ENCODE assay signal across 4 fruit fly cellular contexts in the genomic region with DNA sequence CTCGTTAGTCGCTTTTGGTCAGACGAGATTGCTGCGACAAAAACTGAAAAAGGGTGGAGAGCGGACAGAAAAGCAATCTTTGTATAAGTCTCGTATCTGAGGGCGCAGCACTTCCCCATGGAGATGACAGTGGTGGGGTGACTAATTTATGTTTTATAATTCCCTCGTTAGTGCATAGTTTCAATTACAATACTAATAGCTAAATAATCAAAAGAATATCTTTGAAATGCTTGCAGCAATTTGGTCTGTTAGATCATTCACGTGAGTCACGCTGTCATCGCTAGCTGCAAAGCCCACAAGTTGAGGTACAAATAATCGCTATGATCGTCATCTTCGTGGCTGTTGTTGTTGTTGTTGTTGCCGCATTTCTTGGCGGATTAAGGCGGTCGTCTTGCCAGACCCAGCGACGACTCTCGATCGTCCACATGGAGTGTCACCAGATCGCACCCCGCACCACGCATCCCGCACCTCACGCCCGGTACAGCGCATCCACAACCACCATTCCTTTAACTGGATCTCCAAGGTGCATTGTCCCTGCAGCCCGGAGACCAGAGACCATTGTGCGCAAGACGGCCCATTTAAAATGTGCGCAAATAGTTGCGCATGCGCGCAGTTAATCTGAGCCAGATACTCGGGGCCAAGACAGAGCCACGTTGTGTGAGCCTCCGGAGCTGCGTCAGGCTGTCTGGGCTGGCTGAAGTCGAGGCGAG.
A peak's percentile ranks its signal among the peaks of the same experiment; 100 is the strongest.
TF ChIP-seq lines count a peak whose summit lies in the region.

No protein-coding gene starts in this region.

- TF ChIP-seq CTCF in whole organism, embryonic (GFP tag; optimal IDR thresholded peaks at IDR 0.05; lab: Kevin White, UChicago): no peak

TF ChIP-seq in whole organism, embryonic, 481 proteins besides CTCF, POLR2A, EP300 and RAD21 (continues in another document):
- TF ChIP-seq CG2202 (tag; optimal IDR thresholded peaks at IDR 0.05; lab: Kevin White, UChicago): no peak
- peak; percentile 16 for TF ChIP-seq ATbp (GFP tag; optimal IDR thresholded peaks at IDR 0.05; lab: Kevin White, UChicago)
- TF ChIP-seq trh (GFP tag; optimal IDR thresholded peaks at IDR 0.05; lab: Kevin White, UChicago): no peak
- no peak for TF ChIP-seq caup (GFP tag; optimal IDR thresholded peaks at IDR 0.05; lab: Kevin White, UChicago; ENCODE audit: severe bottlenecking)
- TF ChIP-seq tgo (GFP tag; IDR thresholded peaks at IDR 0.05; lab: Robert Waterston, UW): peak; percentile 54
- TF ChIP-seq az2 (GFP tag; optimal IDR thresholded peaks at IDR 0.05; lab: Kevin White, UChicago): peak; percentile 18
- no peak for TF ChIP-seq Ssrp (tag; optimal IDR thresholded peaks at IDR 0.05; lab: Kevin White, UChicago)
- peak; percentile 37; the same call in 1 of the 2 replicates for TF ChIP-seq Rfx (GFP tag; IDR thresholded peaks at IDR 0.05; lab: Robert Waterston, UW)
- TF ChIP-seq hb (GFP tag; IDR thresholded peaks at IDR 0.05; lab: Robert Waterston, UW; ENCODE audit: partially characterized antibody): no peak
- peak; percentile 63 for TF ChIP-seq oc (tag; optimal IDR thresholded peaks at IDR 0.05; lab: Kevin White, UChicago)
- TF ChIP-seq H15 (GFP tag; IDR thresholded peaks at IDR 0.05; lab: Robert Waterston, UW): peak; percentile 17; the same call in 1 of the 3 replicates
- no peak for TF ChIP-seq Hmr (GFP tag; optimal IDR thresholded peaks at IDR 0.05; lab: Kevin White, UChicago)
- TF ChIP-seq Sox102F (GFP tag; optimal IDR thresholded peaks at IDR 0.05; lab: Kevin White, UChicago): peak; percentile 21
- TF ChIP-seq gce (GFP tag; IDR thresholded peaks at IDR 0.05; lab: Robert Waterston, UW): 0 out of 3 replicates have a peak, but pooled peaks have one; percentile 24
- TF ChIP-seq chm (GFP tag; IDR thresholded peaks at IDR 0.05; lab: Robert Waterston, UW): peak; percentile 56; the same call in 1 of the 2 replicates
- TF ChIP-seq Spps (tag; optimal IDR thresholded peaks at IDR 0.05; lab: Kevin White, UChicago): peak; percentile 43
- TF ChIP-seq lmd (GFP tag; IDR thresholded peaks at IDR 0.05; lab: Robert Waterston, UW): peak; percentile 49; the same call in 1 of the 2 replicates
- TF ChIP-seq CG8290 (GFP tag; optimal IDR thresholded peaks at IDR 0.05; lab: Kevin White, UChicago): no peak
- peak in 1 of 2 experiments; percentile 16 for TF ChIP-seq CG8290 (tag; optimal IDR thresholded peaks at IDR 0.05; lab: Kevin White, UChicago)

TF ChIP-seq in whole organism, prepupa, 60 proteins besides CTCF, POLR2A, EP300 and RAD21 (continues in another document):
- TF ChIP-seq ss (GFP tag; optimal IDR thresholded peaks at IDR 0.05; lab: Kevin White, UChicago): peak; percentile 76 to 77
- peak; percentile 88 for TF ChIP-seq svp (GFP tag; lab: Kevin White, UChicago)
- TF ChIP-seq Sox102F (GFP tag; optimal IDR thresholded peaks at IDR 0.05; lab: Kevin White, UChicago): peak; percentile 73
- peak; percentile 81 for TF ChIP-seq dsx (GFP tag; optimal IDR thresholded peaks at IDR 0.05; lab: Kevin White, UChicago; ENCODE audit: poor library complexity, severe bottlenecking)
- TF ChIP-seq spab (GFP tag; optimal IDR thresholded peaks at IDR 0.05; lab: Kevin White, UChicago): peak; percentile 84
- peak; percentile 78 for TF ChIP-seq esn (GFP tag; optimal IDR thresholded peaks at IDR 0.05; lab: Kevin White, UChicago)
- peak; percentile 64 for TF ChIP-seq CG31627 (GFP tag; optimal IDR thresholded peaks at IDR 0.05; lab: Kevin White, UChicago)
- TF ChIP-seq fd59A (GFP tag; optimal IDR thresholded peaks at IDR 0.05; lab: Kevin White, UChicago): peak; percentile 72
- peak; percentile 72 for TF ChIP-seq CG8119 (GFP tag; IDR thresholded peaks at IDR 0.05; lab: Robert Waterston, UW)
- TF ChIP-seq Met (GFP tag; optimal IDR thresholded peaks at IDR 0.05; lab: Kevin White, UChicago): peak; percentile 79
- TF ChIP-seq CG8319 (GFP tag; optimal IDR thresholded peaks at IDR 0.05; lab: Kevin White, UChicago): peak; percentile 40
- TF ChIP-seq CG10631 (GFP tag; optimal IDR thresholded peaks at IDR 0.05; lab: Kevin White, UChicago): peak; percentile 70
- TF ChIP-seq achi (GFP tag; optimal IDR thresholded peaks at IDR 0.05; lab: Kevin White, UChicago): peak; percentile 80
- peak; percentile 87 for TF ChIP-seq topi (GFP tag; optimal IDR thresholded peaks at IDR 0.05; lab: Kevin White, UChicago)
- no peak for TF ChIP-seq dac (GFP tag; optimal IDR thresholded peaks at IDR 0.05; lab: Kevin White, UChicago)
- peak; percentile 94 for TF ChIP-seq CG6163 (GFP tag; IDR thresholded peaks at IDR 0.05; lab: Robert Waterston, UW)
- TF ChIP-seq CG11294 (GFP tag; IDR thresholded peaks at IDR 0.05; lab: Robert Waterston, UW): peak; percentile 10; the same call in 1 of the 2 replicates
- TF ChIP-seq fd85E (GFP tag; optimal IDR thresholded peaks at IDR 0.05; lab: Kevin White, UChicago): no peak
- peak; percentile 49 for TF ChIP-seq Sox15 (GFP tag; optimal IDR thresholded peaks at IDR 0.05; lab: Kevin White, UChicago)
- TF ChIP-seq CG4318 (GFP tag; optimal IDR thresholded peaks at IDR 0.05; lab: Kevin White, UChicago): no peak
- peak; percentile 89 for TF ChIP-seq cyc (GFP tag; optimal IDR thresholded peaks at IDR 0.05; lab: Kevin White, UChicago)

TF ChIP-seq in whole organism, pupa, 21 proteins besides CTCF, POLR2A, EP300 and RAD21:
- peak; percentile 88 for TF ChIP-seq CG17806 (tag; optimal IDR thresholded peaks at IDR 0.05; lab: Kevin White, UChicago)
- peak; percentile 84 for TF ChIP-seq fd96Ca (GFP tag; IDR thresholded peaks at IDR 0.05; lab: Robert Waterston, UW)
- TF ChIP-seq CG9948 (tag; optimal IDR thresholded peaks at IDR 0.05; lab: Kevin White, UChicago): peak; percentile 73
- peak; percentile 76 for TF ChIP-seq CG34367 (tag; optimal IDR thresholded peaks at IDR 0.05; lab: Kevin White, UChicago)
- TF ChIP-seq Snoo (tag; optimal IDR thresholded peaks at IDR 0.05; lab: Kevin White, UChicago): peak; percentile 69
- TF ChIP-seq rn (GFP tag; IDR thresholded peaks at IDR 0.05; lab: Robert Waterston, UW): no peak
- TF ChIP-seq Ets98B (GFP tag; IDR thresholded peaks at IDR 0.05; lab: Robert Waterston, UW): peak; percentile 54; the same call in 1 of the 2 replicates
- TF ChIP-seq Pif1B (GFP tag; optimal IDR thresholded peaks at IDR 0.05; lab: Kevin White, UChicago): peak; percentile 74
- peak; percentile 73 for TF ChIP-seq CG8301 (tag; optimal IDR thresholded peaks at IDR 0.05; lab: Kevin White, UChicago)
- peak; percentile 47 for TF ChIP-seq Pif1A (GFP tag; optimal IDR thresholded peaks at IDR 0.05; lab: Kevin White, UChicago)
- TF ChIP-seq CG8159 (tag; optimal IDR thresholded peaks at IDR 0.05; lab: Kevin White, UChicago): peak; percentile 90
- peak; percentile 83 for TF ChIP-seq gl (tag; optimal IDR thresholded peaks at IDR 0.05; lab: Kevin White, UChicago)
- TF ChIP-seq CG15710 (tag; optimal IDR thresholded peaks at IDR 0.05; lab: Kevin White, UChicago): peak; percentile 85
- no peak for TF ChIP-seq CG32121 (GFP tag; IDR thresholded peaks at IDR 0.05; lab: Robert Waterston, UW)
- TF ChIP-seq CG10348 (GFP tag; IDR thresholded peaks at IDR 0.05; lab: Robert Waterston, UW): no peak
- peak; percentile 44; the same call in 1 of the 2 replicates for TF ChIP-seq CG12605 (GFP tag; IDR thresholded peaks at IDR 0.05; lab: Robert Waterston, UW)
- peak; percentile 66 for TF ChIP-seq CG13204 (GFP tag; optimal IDR thresholded peaks at IDR 0.05; lab: Kevin White, UChicago)
- TF ChIP-seq EcR (GFP tag; optimal IDR thresholded peaks at IDR 0.05; lab: Kevin White, UChicago): peak; percentile 91
- peak; percentile 71 for TF ChIP-seq CG4496 (GFP tag; IDR thresholded peaks at IDR 0.05; lab: Robert Waterston, UW)
- TF ChIP-seq CG14655 (GFP tag; optimal IDR thresholded peaks at IDR 0.05; lab: Kevin White, UChicago): peak; percentile 82
- peak; percentile 4 for TF ChIP-seq D1 (tag; optimal IDR thresholded peaks at IDR 0.05; lab: Kevin White, UChicago)

TF ChIP-seq in whole organism, wandering third instar larva, 38 proteins besides CTCF, POLR2A, EP300 and RAD21 (continues in another document):
- TF ChIP-seq Dif (GFP tag; optimal IDR thresholded peaks at IDR 0.05; lab: Kevin White, UChicago; ENCODE audit: partially characterized antibody) (no peak), HLH106 (tag; optimal IDR thresholded peaks at IDR 0.05; lab: Kevin White, UChicago) (peak; percentile 82), CG9705 (GFP tag; optimal IDR thresholded peaks at IDR 0.05; lab: Kevin White, UChicago) (peak; percentile 83), dmrt93B (GFP tag; optimal IDR thresholded peaks at IDR 0.05; lab: Kevin White, UChicago) (peak; percentile 76), tai (GFP tag; optimal IDR thresholded peaks at IDR 0.05; lab: Kevin White, UChicago) (peak; percentile 64), h (GFP tag; optimal IDR thresholded peaks at IDR 0.05; lab: Kevin White, UChicago) (peak; percentile 89), usp (GFP tag; optimal IDR thresholded peaks at IDR 0.05; lab: Kevin White, UChicago) (no peak), GATAd (GFP tag; optimal IDR thresholded peaks at IDR 0.05; lab: Kevin White, UChicago) (no peak), Sp1 (GFP tag; optimal IDR thresholded peaks at IDR 0.05; lab: Kevin White, UChicago) (peak; percentile 80), Dfd (GFP tag; optimal IDR thresholded peaks at IDR 0.05; lab: Kevin White, UChicago) (no peak), foxo (GFP tag; optimal IDR thresholded peaks at IDR 0.05; lab: Kevin White, UChicago) (peak in 1 of 2 experiments; percentile 81), woc (GFP tag; optimal IDR thresholded peaks at IDR 0.05; lab: Kevin White, UChicago) (peak; percentile 77), pan (optimal IDR thresholded peaks at IDR 0.05; lab: Kevin White, UChicago) (no peak), sv (GFP tag; optimal IDR thresholded peaks at IDR 0.05; lab: Kevin White, UChicago) (no peak), Hr83 (GFP tag; optimal IDR thresholded peaks at IDR 0.05; lab: Kevin White, UChicago; ENCODE audit: poor library complexity, severe bottlenecking) (no peak), Rel (GFP tag; optimal IDR thresholded peaks at IDR 0.05; lab: Kevin White, UChicago) (no peak), Rel (tag; optimal IDR thresholded peaks at IDR 0.05; lab: Kevin White, UChicago) (peak; percentile 52), lola (GFP tag; optimal IDR thresholded peaks at IDR 0.05; lab: Kevin White, UChicago) (no peak), Abd-B (GFP tag; optimal IDR thresholded peaks at IDR 0.05; lab: Kevin White, UChicago) (no peak), Myc (optimal IDR thresholded peaks at IDR 0.05; lab: Kevin White, UChicago) (no peak), Vsx2 (GFP tag; optimal IDR thresholded peaks at IDR 0.05; lab: Kevin White, UChicago; ENCODE audit: partially characterized antibody) (no peak), rgr (GFP tag; optimal IDR thresholded peaks at IDR 0.05; lab: Kevin White, UChicago) (peak; percentile 77), Hnf4 (GFP tag; optimal IDR thresholded peaks at IDR 0.05; lab: Kevin White, UChicago) (peak; percentile 70), sage (GFP tag; optimal IDR thresholded peaks at IDR 0.05; lab: Kevin White, UChicago) (peak; percentile 80), dl (GFP tag; optimal IDR thresholded peaks at IDR 0.05; lab: Kevin White, UChicago; ENCODE audit: insufficient read depth in 1 of 2, partially characterized antibody in 2 of 2) (no peak), CrebA (GFP tag; optimal IDR thresholded peaks at IDR 0.05; lab: Kevin White, UChicago; ENCODE audit: borderline replicate concordance) (no peak)

Comparison
In these comparisons a context has a peak if more than half of its experiments do, and no peak if none do; other contexts are left out.
1. Of the 7 proteins assayed by ChIP-seq in both whole organism, embryonic and whole organism, prepupa: peak only in whole organism, embryonic: none; only in whole organism, prepupa: CG16779, CG6854, Hr39 and Lpt; in both: Blimp-1, Gug and Sox102F; in neither: 0.